Worm (Caenorhabditis elegans) whole organism, L4/young adult: ENCODE results near the gene srf-3.

Experiments
- dao-5 ChIP-seq: sonication (generic microtip); optimal IDR thresholded peaks from 2 replicates; lab custom pipeline; 2016; ENCODE audit warnings: missing genotype, missing genetic modification characterization, moderate library complexity, missing compliant biosample characterization
- him-1 ChIP-seq: sonication (generic microtip); optimal IDR thresholded peaks from 2 replicates; lab custom pipeline; 2016; ENCODE audit warnings: missing genotype, missing genetic modification reagents, missing genetic modification characterization, missing compliant biosample characterization

ce11 chrIV:12849030-12849560 lies at the start of gene srf-3:
- TF ChIP-seq him-1 (tag; lab: Kevin White, UChicago), result no peak
- TF ChIP-seq dao-5 (tag; lab: Kevin White, UChicago), result no peak
